Fruit fly (Drosophila melanogaster): Measurements from ENCODE around the gene CG15696.

DNA sequence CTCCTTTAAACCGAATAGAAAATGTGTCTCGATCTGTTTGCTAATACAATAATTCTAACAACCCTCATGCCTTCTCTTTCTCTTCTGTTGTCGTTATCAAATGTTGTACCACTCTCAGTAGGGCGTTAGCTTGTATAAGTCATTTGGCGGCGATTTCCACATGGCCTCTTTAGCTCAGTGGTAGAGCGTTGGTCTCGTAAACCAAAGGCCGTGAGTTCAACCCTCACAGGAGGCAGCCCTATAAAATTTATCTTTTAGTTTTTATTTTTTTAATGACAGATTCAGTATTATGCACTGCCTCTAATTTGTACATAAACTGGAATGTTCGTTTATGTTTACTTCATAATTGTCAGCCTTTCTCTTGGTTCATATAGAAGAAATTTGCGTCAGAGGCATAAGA, 44.6 kb downstream of the CG15696 start:
- TF ChIP-seq psq (optimal IDR thresholded peaks at IDR 0.05): no peak
- no peak for TF ChIP-seq h (optimal IDR thresholded peaks at IDR 0.05)
- TF ChIP-seq ttk (optimal IDR thresholded peaks at IDR 0.05): no peak
